Fruit fly (Drosophila melanogaster) whole organism, adult: ENCODE measurements around the gene CG8149.
A peak's percentile ranks its signal among the peaks of the same experiment; 100 is the strongest.

ENCODE experiments used
- CG11617 ChIP-seq: fragments of 200-800 bp; sonication (Bioruptor generic); optimal IDR thresholded peaks from 2 replicates; lab custom pipeline; 2017; ENCODE audit warnings: mild to moderate bottlenecking, missing biosample characterization, missing genetic modification reagents, missing genetic modification characterization
- CG12768 ChIP-seq: fragments of 200-800 bp; sonication (Bioruptor generic); optimal IDR thresholded peaks from 2 replicates; lab custom pipeline; 2017; ENCODE audit warnings: missing biosample characterization, missing genetic modification characterization, mild to moderate bottlenecking, moderate library complexity, missing genetic modification reagents
- CG14711 ChIP-seq: fragments of 200-800 bp; sonication (Bioruptor generic); optimal IDR thresholded peaks from 2 replicates; lab custom pipeline; 2018; ENCODE audit warnings: missing biosample characterization, mild to moderate bottlenecking, missing genetic modification characterization, moderate library complexity
- CG1620 ChIP-seq: fragments of 200-800 bp; sonication (Bioruptor generic); optimal IDR thresholded peaks from 2 replicates; lab custom pipeline; 2016; ENCODE audit warnings: missing biosample characterization, missing genetic modification characterization
- CG33017 ChIP-seq: fragments of 200-800 bp; sonication (Bioruptor generic); optimal IDR thresholded peaks from 2 replicates; lab custom pipeline; 2018; ENCODE audit warnings: missing biosample characterization, mild to moderate bottlenecking, missing genetic modification characterization, moderate library complexity
- CG5204 ChIP-seq: fragments of 200-800 bp; sonication (Bioruptor generic); optimal IDR thresholded peaks from 2 replicates; lab custom pipeline; 2016; ENCODE audit warnings: missing biosample characterization, missing genetic modification characterization
- CG7045 ChIP-seq: fragments of 200-800 bp; sonication (Bioruptor generic); optimal IDR thresholded peaks from 2 replicates; lab custom pipeline; 2017; ENCODE audit warnings: missing biosample characterization, mild to moderate bottlenecking, missing genetic modification characterization
- CG7101 ChIP-seq: fragments of 200-800 bp; sonication (Bioruptor generic); optimal IDR thresholded peaks from 2 replicates; lab custom pipeline; 2018; ENCODE audit warnings: missing biosample characterization, mild to moderate bottlenecking, missing genetic modification characterization, moderate library complexity
- Clk ChIP-seq: fragments of 200-800 bp; sonication (Bioruptor generic); optimal IDR thresholded peaks from 2 replicates; lab custom pipeline; 2017; ENCODE audit warnings: missing biosample characterization, missing genetic modification characterization
- Crg-1 ChIP-seq: fragments of 200-800 bp; sonication (Bioruptor generic); optimal IDR thresholded peaks from 2 replicates; lab custom pipeline; 2016; ENCODE audit warnings: missing biosample characterization, missing genetic modification characterization
- Hr96 ChIP-seq: fragments of 200-800 bp; sonication (Bioruptor generic); optimal IDR thresholded peaks from 2 replicates; lab custom pipeline; 2016; ENCODE audit warnings: missing biosample characterization, missing genetic modification characterization
- Mnt ChIP-seq: fragments of 200-800 bp; sonication (Bioruptor generic); optimal IDR thresholded peaks from 2 replicates; lab custom pipeline; 2016; ENCODE audit warnings: missing biosample characterization, mild to moderate bottlenecking, missing genetic modification characterization
- bab1 ChIP-seq: fragments of 200-800 bp; sonication (Bioruptor generic); optimal IDR thresholded peaks from 3 replicates; lab custom pipeline; 2019; ENCODE audit warnings: missing biosample characterization, mild to moderate bottlenecking, missing genetic modification characterization, moderate library complexity
- cic ChIP-seq: fragments of 200-800 bp; sonication (Bioruptor generic); optimal IDR thresholded peaks from 2 replicates; lab custom pipeline; 2017; ENCODE audit warnings: missing biosample characterization, mild to moderate bottlenecking, missing genetic modification characterization, moderate library complexity
- cnc ChIP-seq, 2 experiments: fragments of >200 bp; optimal IDR thresholded peaks; 2 replicates each; lab custom pipeline; 2017
- kay ChIP-seq: fragments of 200-800 bp; sonication (Bioruptor generic); peaks from one replicate; lab custom pipeline; 2016; ENCODE audit warnings: missing biosample characterization, missing genetic modification characterization, borderline replicate concordance
- ovo ChIP-seq: fragments of 200-800 bp; sonication (Bioruptor generic); optimal IDR thresholded peaks from 2 replicates; lab custom pipeline; 2016; ENCODE audit warnings: missing biosample characterization, missing genetic modification characterization
- pad ChIP-seq: fragments of 200-800 bp; sonication (Bioruptor generic); optimal IDR thresholded peaks from 3 replicates; lab custom pipeline; 2017; ENCODE audit warnings: missing biosample characterization, missing genetic modification characterization, mild to moderate bottlenecking, moderate library complexity, missing genetic modification reagents
- tj ChIP-seq: fragments of 200-800 bp; sonication (Bioruptor generic); optimal IDR thresholded peaks from 3 replicates; lab custom pipeline; 2017; ENCODE audit warnings: missing biosample characterization, mild to moderate bottlenecking, missing genetic modification characterization, moderate library complexity
- toe ChIP-seq: fragments of 200-800 bp; sonication (Bioruptor generic); optimal IDR thresholded peaks from 2 replicates; lab custom pipeline; 2016; ENCODE audit warnings: missing biosample characterization, missing genetic modification characterization

CG8149 gene

DNA sequence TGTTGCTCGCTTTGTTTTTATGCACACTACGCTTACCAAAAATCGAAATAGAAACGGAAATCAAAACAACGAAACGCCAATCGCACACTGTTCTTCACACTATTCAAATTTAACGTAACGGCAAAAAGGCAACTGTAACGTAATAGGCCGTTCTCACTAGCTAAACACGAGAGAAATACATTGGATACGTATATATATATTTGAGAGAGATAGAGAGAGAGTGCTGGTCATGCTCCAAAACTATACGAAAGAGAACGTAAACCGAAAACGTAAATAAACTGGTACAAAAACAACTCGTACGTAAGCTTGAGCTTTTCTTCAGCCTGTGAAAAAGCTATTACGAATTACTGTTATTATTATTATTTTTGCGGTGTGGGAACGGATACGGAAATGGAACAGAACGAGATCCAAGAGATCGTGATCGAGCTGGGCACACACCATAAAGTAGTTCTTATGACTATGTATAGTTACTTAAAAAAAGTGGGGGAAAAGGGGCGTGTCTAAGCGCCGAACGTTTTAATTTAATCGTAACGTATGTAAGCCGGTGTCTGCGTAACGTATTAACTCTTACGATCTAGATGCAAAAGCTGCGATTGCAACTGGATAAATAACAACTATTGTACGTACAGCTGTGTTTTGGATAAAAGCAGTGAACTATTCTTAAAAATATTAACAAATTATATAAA is 39.2 kb downstream of the CG8149 start:
- TF ChIP-seq ovo (GFP tag; lab: Kevin White, UChicago) (no peak), bab1 (GFP tag; lab: Kevin White, UChicago) (no peak), CG12768 (no peak), kay (GFP tag; lab: Kevin White, UChicago) (peak; percentile 68), cic (no peak)

DNA sequence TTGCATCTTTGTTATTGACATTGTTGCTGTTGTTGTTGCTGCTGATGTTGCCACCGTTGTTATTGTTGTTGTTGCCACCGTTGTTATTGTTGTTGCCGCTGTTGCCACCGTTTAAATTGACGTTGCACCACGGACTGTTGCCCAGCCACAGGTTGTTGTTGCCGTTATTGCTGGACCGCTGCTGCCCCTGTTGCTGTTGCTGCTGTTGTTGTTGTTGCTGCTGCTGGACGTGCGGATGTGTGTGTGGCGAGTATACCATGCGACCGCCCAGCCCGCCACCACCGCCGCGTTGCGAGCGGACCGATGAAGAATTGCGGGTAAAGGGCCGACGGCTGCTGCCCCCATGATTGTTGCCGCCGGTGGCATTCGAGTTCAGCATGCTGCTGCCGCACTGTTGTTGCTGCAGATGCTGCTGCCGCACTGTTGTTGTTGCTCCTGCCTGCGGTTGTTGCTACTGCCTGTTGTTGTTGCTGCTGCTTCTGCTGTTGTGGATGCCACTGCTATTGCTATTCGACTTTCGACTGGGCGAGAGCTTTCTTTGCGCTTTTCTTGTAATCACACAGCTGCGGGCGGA is 42.4 kb downstream of the CG8149 start:
- TF ChIP-seq bab1 (GFP tag; lab: Kevin White, UChicago) (no peak), toe (no peak), ovo (GFP tag; lab: Kevin White, UChicago) (no peak), CG7101 (no peak), cic (no peak), kay (GFP tag; lab: Kevin White, UChicago) (no peak)

DNA sequence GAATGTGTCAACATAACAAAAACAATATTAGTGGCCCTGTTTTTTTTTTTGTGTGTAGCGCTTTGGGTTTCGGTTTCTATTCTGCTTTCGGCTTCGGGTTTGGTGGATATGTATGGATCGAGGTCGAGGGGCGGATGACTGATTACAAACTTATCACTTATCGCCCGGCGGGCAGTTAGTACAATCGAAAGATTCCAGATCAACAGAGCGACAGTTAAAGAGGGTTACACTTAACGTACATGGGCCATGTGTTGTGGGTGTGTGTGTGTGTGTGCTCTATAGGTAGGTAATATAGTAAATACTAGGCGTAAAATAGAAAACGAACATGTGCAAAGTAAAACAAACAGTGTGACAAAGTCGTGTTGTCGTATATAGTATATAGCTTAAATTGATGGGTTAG is 44.3 kb downstream of the CG8149 start:
- TF ChIP-seq tj = no peak
- no peak for TF ChIP-seq CG33017 (tag; lab: Kevin White, UChicago)
- TF ChIP-seq Mnt (GFP tag; lab: Kevin White, UChicago) = peak; percentile 22
- TF ChIP-seq pad = no peak
- TF ChIP-seq CG11617 = no peak
- TF ChIP-seq cic = peak; percentile 66

DNA sequence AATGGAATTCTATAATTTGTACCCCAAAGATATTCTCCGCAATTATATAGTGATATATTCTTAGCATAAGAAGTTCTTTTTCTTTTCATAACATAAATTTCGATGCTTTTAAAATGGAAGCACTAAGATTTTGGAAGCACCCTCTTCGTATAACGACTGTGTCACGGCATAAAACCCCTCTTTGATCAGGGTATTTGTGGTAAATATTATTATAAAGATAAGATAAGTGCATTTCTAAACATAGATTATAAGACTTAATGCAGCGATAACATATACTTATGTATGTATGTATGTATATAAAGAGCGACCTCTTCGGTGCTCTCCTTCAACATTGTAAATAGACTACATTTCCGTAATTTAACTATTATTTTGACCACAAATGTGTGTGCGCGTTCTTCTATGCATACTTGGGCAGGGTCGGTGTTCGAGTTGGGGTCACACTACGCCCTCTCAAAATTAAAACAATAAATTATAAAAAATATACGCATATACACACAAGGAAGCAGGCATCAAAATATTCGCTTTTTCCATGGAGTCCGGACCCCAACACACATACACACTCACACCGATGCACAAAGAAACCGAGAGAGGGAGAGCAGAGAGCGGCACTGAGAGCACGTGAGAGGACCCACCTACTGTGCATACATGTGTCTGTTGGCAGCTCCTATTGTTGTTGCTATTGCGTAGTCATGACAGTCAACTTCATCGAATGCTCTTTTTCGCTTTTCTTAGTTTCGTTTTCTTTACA is 46.0 kb downstream of the CG8149 start:
- TF ChIP-seq CG1620 (GFP tag; lab: Kevin White, UChicago) (no peak), kay (GFP tag; lab: Kevin White, UChicago) (no peak), Mnt (GFP tag; lab: Kevin White, UChicago) (peak; percentile 60), Crg-1 (GFP tag; lab: Kevin White, UChicago) (peak; percentile 0)

DNA sequence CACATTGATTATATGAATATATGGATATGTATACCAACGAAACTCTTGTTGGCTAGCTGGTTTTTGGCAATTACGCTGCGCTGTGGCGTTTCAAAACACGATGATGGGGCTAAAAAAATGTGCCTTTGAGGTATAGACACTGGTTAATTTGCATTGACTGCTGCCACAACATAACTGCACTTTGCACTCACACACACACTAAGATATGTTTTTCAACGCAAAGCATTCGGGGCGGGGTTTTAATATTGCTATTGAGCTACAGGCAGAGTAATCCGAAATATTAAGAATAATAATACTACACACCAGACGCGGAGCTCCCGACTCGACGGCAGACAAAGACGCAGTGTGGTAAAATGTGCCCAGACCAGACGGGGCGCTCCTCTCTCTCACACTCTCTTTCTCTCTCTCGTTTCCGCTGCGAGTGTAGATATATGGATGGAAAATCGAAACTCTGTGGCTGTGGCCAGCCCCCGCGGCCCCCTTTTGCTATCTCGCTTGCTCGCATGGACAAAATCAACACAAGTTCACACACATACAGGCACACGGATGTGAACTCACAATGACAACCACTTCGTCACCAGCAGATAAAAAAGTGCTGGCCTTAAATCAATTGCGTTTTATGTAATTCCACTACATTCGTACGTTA is 46.7 kb downstream of the CG8149 start:
- TF ChIP-seq CG1620 (GFP tag; lab: Kevin White, UChicago) (peak; percentile 6), toe (no peak), pad (peak; percentile 56), CG12768 (peak; percentile 83), CG7101 (peak; percentile 63), tj (peak; percentile 78), CG11617 (peak; percentile 57), bab1 (GFP tag; lab: Kevin White, UChicago) (peak; percentile 20), Mnt (GFP tag; lab: Kevin White, UChicago) (peak; percentile 93), CG33017 (tag; lab: Kevin White, UChicago) (peak; percentile 43), Hr96 (peak; percentile 31), cic (peak; percentile 89), CG14711 (peak; percentile 52), CG5204 (GFP tag; lab: Kevin White, UChicago) (no peak), cnc (optimal IDR thresholded peaks at IDR 0.05; lab: Kevin White, UChicago) (peak in 1 of 2 experiments; percentile 80), CG7045 (GFP tag; lab: Kevin White, UChicago) (peak; percentile 51), ovo (GFP tag; lab: Kevin White, UChicago) (peak; percentile 47), kay (GFP tag; lab: Kevin White, UChicago) (no peak), Clk (GFP tag; lab: Kevin White, UChicago) (peak; percentile 23), Crg-1 (GFP tag; lab: Kevin White, UChicago) (peak; percentile 68)

DNA sequence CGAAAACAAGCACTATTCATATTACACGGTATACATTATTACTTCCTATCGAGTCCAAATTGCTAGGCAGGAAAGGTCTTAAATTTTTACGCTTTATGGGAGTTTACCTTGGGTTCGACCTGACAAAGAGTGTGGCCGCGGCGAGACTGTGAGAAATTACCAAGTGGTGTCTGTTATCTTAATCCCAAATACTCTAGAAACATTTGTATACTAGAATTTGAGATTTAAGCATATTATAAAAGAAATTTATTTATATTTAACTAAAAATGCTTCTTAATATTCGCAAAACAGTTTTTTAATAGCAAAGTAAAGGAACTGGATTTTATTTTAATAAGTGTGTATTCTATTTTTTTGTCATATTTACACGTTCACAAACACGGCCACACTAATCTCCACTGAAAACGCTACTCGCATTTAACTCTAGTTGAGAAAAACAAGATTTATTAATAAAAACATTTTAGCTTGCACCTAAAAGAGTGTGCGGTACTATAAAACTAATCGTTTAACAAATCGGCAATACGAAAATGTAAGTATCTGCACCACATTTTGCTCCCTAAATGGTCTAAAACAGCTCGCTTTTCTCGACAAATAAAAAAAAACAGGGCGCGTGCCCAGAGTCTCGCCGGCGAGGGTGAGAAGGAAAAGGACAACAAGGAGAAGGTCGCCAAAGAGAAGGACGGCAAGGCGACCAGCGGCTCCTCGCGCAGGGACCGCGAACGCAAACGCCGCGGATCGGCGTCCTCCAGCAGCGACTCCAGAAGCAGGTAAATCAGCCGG is 47.4 kb downstream of the CG8149 start, which contains the start of the genes mura and RnpS1:
TSS of gene mura (minus strand) at position 148 of the 777 bp plus-strand sequence.
TSS of gene RnpS1 (plus strand) at position 376 of the 777 bp plus-strand sequence.
- TF ChIP-seq kay (GFP tag; lab: Kevin White, UChicago) = no peak
- TF ChIP-seq CG33017 (tag; lab: Kevin White, UChicago) = no peak
- no peak for TF ChIP-seq CG7101
- no peak for TF ChIP-seq Clk (GFP tag; lab: Kevin White, UChicago)
- TF ChIP-seq CG11617 = no peak
- TF ChIP-seq CG12768 = no peak
- TF ChIP-seq CG5204 (GFP tag; lab: Kevin White, UChicago) = no peak
- no peak for TF ChIP-seq ovo (GFP tag; lab: Kevin White, UChicago)
- TF ChIP-seq toe = no peak
- no peak for TF ChIP-seq cnc (optimal IDR thresholded peaks at IDR 0.05; lab: Kevin White, UChicago)
- peak; percentile 8 for TF ChIP-seq Mnt (GFP tag; lab: Kevin White, UChicago)
- no peak for TF ChIP-seq CG1620 (GFP tag; lab: Kevin White, UChicago)
- no peak for TF ChIP-seq Hr96
- no peak for TF ChIP-seq pad
- peak; percentile 53 for TF ChIP-seq cic
- no peak for TF ChIP-seq CG7045 (GFP tag; lab: Kevin White, UChicago)
- TF ChIP-seq CG14711 = no peak
- peak; percentile 20 for TF ChIP-seq bab1 (GFP tag; lab: Kevin White, UChicago)
- TF ChIP-seq Crg-1 (GFP tag; lab: Kevin White, UChicago) = no peak
- TF ChIP-seq tj = no peak
